Worm (Caenorhabditis elegans): Measurements from ENCODE around the gene ZC487.2.

ZC487.2 gene

ce11 chrV:6676158-6676849 is 46.0 kb downstream of the ZC487.2 start, which contains the start of gene cest-34:
TSS of gene cest-34 (plus strand) at chrV:6676799.
- TF ChIP-seq ces-1 (GFP tag; optimal IDR thresholded peaks at IDR 0.05) (no peak), blmp-1 (tag; optimal IDR thresholded peaks at IDR 0.05) (peak; percentile 1), lin-15B (tag; optimal IDR thresholded peaks at IDR 0.05) (no peak), unc-98 (GFP tag; IDR thresholded peaks at IDR 0.05) (no peak), nhr-20 (tag; optimal IDR thresholded peaks at IDR 0.05) (peak; percentile 63), lin-14 (GFP tag; optimal IDR thresholded peaks at IDR 0.05) (peak; percentile 65), nhr-77 (tag; optimal IDR thresholded peaks at IDR 0.05) (peak; percentile 4), unc-86 (tag; optimal IDR thresholded peaks at IDR 0.05) (no peak)

ce11 chrV:6673967-6674366 is 48.3 kb downstream of the ZC487.2 start, which contains the start of gene cest-31:
TSS of gene cest-31 (plus strand) at chrV:6674267.
- TF ChIP-seq pag-3 (tag; optimal IDR thresholded peaks at IDR 0.05; ENCODE audit: borderline replicate concordance, insufficient read depth) (no peak), efl-1 (optimal IDR thresholded peaks at IDR 0.05) (no peak), efl-1 (GFP tag; optimal IDR thresholded peaks at IDR 0.05 in 1 of 2) (peak in 1 of 2 experiments; percentile 47)
